Worm (Caenorhabditis elegans) whole organism, L2 larva: ENCODE measurements around the gene Y73C8B.3.

Source experiments
- F13H6.1 ChIP-seq: sonication (generic microtip); optimal IDR thresholded peaks from 2 replicates; lab custom pipeline; 2016; ENCODE audit warnings: missing genetic modification characterization, missing compliant biosample characterization
- R02D3.7 ChIP-seq: fragments of 150-350 bp; optimal IDR thresholded peaks from 2 replicates; lab custom pipeline; 2014; ENCODE audit warnings: missing biosample characterization, missing genetic modification characterization
- Y55F3AM.14 ChIP-seq: fragments of 200-800 bp; sonication (Bioruptor generic); optimal IDR thresholded peaks from 2 replicates; lab custom pipeline; 2018; ENCODE audit warnings: mild to moderate bottlenecking, missing genetic modification characterization, missing compliant biosample characterization
- blmp-1 ChIP-seq: sonication (generic microtip); optimal IDR thresholded peaks from 2 replicates; lab custom pipeline; 2017; ENCODE audit warnings: missing genetic modification characterization, mild to moderate bottlenecking, missing compliant biosample characterization, antibody characterized with exemption, moderate library complexity; ENCODE audit not compliant: insufficient read depth
- ceh-16 ChIP-seq: fragments of 150-350 bp; optimal IDR thresholded peaks from 2 replicates; lab custom pipeline; 2014; ENCODE audit warnings: missing biosample characterization, missing genetic modification characterization
- ceh-82 ChIP-seq: fragments of 150-350 bp; optimal IDR thresholded peaks from 2 replicates; lab custom pipeline; 2014; ENCODE audit warnings: missing biosample characterization, missing genetic modification characterization
- elt-1 ChIP-seq: fragments of 150-350 bp; optimal IDR thresholded peaks from 2 replicates; lab custom pipeline; 2014; ENCODE audit warnings: missing biosample characterization, missing genetic modification characterization
- elt-3 ChIP-seq: sonication (generic microtip); optimal IDR thresholded peaks from 2 replicates; lab custom pipeline; 2017; ENCODE audit warnings: missing biosample characterization, missing genetic modification characterization
- lin-13 ChIP-seq: fragments of 150-350 bp; optimal IDR thresholded peaks from 2 replicates; lab custom pipeline; 2014; ENCODE audit warnings: missing biosample characterization, missing genetic modification reagents, missing genetic modification characterization
- mab-5 ChIP-seq: fragments of 150-350 bp; optimal IDR thresholded peaks from 2 replicates; lab custom pipeline; 2014; ENCODE audit warnings: missing biosample characterization, missing genetic modification characterization
- mdl-1 ChIP-seq, 2 experiments: fragments of 150-350 bp in 1 of 2; sonication (generic microtip) in 1 of 2; optimal IDR thresholded peaks; 2 replicates each; lab custom pipeline; 2017; ENCODE audit warnings: missing biosample characterization in 2 of 2, missing genetic modification characterization in 2 of 2
- nhr-12 ChIP-seq: fragments of 150-350 bp; optimal IDR thresholded peaks from 2 replicates; lab custom pipeline; 2014; ENCODE audit warnings: missing biosample characterization, missing genetic modification characterization
- nhr-23 ChIP-seq: fragments of 150-350 bp; optimal IDR thresholded peaks from 2 replicates; lab custom pipeline; 2014; ENCODE audit warnings: missing biosample characterization, missing genetic modification reagents, missing genetic modification characterization
- nhr-25 ChIP-seq: fragments of 150-350 bp; sonication (generic microtip); optimal IDR thresholded peaks from 3 replicates; lab custom pipeline; 2014; ENCODE audit warnings: missing biosample characterization, missing genetic modification characterization
- nhr-6 ChIP-seq: fragments of 150-350 bp; optimal IDR thresholded peaks from 2 replicates; lab custom pipeline; 2014; ENCODE audit warnings: missing biosample characterization, missing genetic modification characterization
- nhr-77 ChIP-seq: fragments of 150-350 bp; optimal IDR thresholded peaks from 2 replicates; lab custom pipeline; 2014; ENCODE audit warnings: missing biosample characterization, missing genetic modification characterization
- sem-4 ChIP-seq: fragments of 150-350 bp; optimal IDR thresholded peaks from 2 replicates; lab custom pipeline; 2014; ENCODE audit warnings: missing biosample characterization, missing genetic modification reagents, missing genetic modification characterization
- skn-1 ChIP-seq: sonication (generic microtip); optimal IDR thresholded peaks from 2 replicates; lab custom pipeline; 2017; ENCODE audit warnings: missing biosample characterization, missing genetic modification characterization
- sma-9 ChIP-seq, 2 experiments: fragments of 150-350 bp in 1 of 2; sonication (generic microtip) in 1 of 2; optimal IDR thresholded peaks; 2 replicates each; lab custom pipeline; 2014 to 2016; ENCODE audit warnings: missing genetic modification characterization in 2 of 2, mild to moderate bottlenecking in 1 of 2, missing biosample characterization in 1 of 2, missing compliant biosample characterization in 1 of 2, missing genetic modification reagents in 1 of 2, moderate library complexity in 1 of 2
- snpc-4 ChIP-seq: fragments of 150-350 bp; optimal IDR thresholded peaks from 2 replicates; lab custom pipeline; 2014; ENCODE audit warnings: missing biosample characterization, missing genetic modification characterization
- unc-62 ChIP-seq: fragments of 150-350 bp; optimal IDR thresholded peaks from 2 replicates; lab custom pipeline; 2014; ENCODE audit warnings: missing biosample characterization, missing genetic modification reagents, missing genetic modification characterization
- zag-1 ChIP-seq: fragments of 150-350 bp; optimal IDR thresholded peaks from 2 replicates; lab custom pipeline; 2014; ENCODE audit warnings: missing biosample characterization, missing genetic modification characterization
- ztf-11 ChIP-seq: sonication (generic microtip); optimal IDR thresholded peaks from 2 replicates; lab custom pipeline; 2017; ENCODE audit warnings: missing biosample characterization, missing genetic modification characterization
- ztf-4 ChIP-seq: fragments of 150-350 bp; optimal IDR thresholded peaks from 2 replicates; lab custom pipeline; 2014; ENCODE audit warnings: missing biosample characterization, missing genetic modification characterization

The Y73C8B.3 gene

ce11 chrV:3146932-3147331 is 46.1 kb downstream of the Y73C8B.3 start, which contains the start of gene srab-11:
srab-11 (minus strand) TSS chrV:3147032.
- TF ChIP-seq F13H6.1 (tag; lab: Kevin White, UChicago) (no peak), Y55F3AM.14 (no peak), snpc-4 (tag; lab: Kevin White, UChicago) (no peak), nhr-25 (tag; lab: Kevin White, UChicago) (no peak), nhr-77 (no peak), mdl-1 (tag; optimal IDR thresholded peaks at IDR 0.05; lab: Kevin White, UChicago) (no peak), unc-62 (GFP tag; lab: Kevin White, UChicago) (no peak), sma-9 (GFP tag; optimal IDR thresholded peaks at IDR 0.05; lab: Kevin White, UChicago) (no peak), sma-9 (tag; optimal IDR thresholded peaks at IDR 0.05; lab: Kevin White, UChicago) (no peak), elt-1 (tag; lab: Kevin White, UChicago) (no peak), blmp-1 (tag; lab: Kevin White, UChicago) (no peak), skn-1 (tag; lab: Kevin White, UChicago) (no peak), nhr-6 (no peak), lin-13 (GFP tag; lab: Kevin White, UChicago) (no peak), R02D3.7 (tag; lab: Kevin White, UChicago) (no peak), mab-5 (tag; lab: Kevin White, UChicago) (no peak)

- no peak for TF ChIP-seq ceh-16 (tag; lab: Kevin White, UChicago)
- TF ChIP-seq nhr-25 (tag; lab: Kevin White, UChicago): no peak
- no peak for TF ChIP-seq nhr-23 (tag; lab: Kevin White, UChicago)
- no peak for TF ChIP-seq nhr-12
- TF ChIP-seq lin-13 (GFP tag; lab: Kevin White, UChicago): no peak
- TF ChIP-seq Y55F3AM.14: no peak
- TF ChIP-seq nhr-6: no peak
- no peak for TF ChIP-seq mab-5 (tag; lab: Kevin White, UChicago)
- TF ChIP-seq sma-9 (GFP tag; optimal IDR thresholded peaks at IDR 0.05; lab: Kevin White, UChicago): no peak
- no peak for TF ChIP-seq sma-9 (tag; optimal IDR thresholded peaks at IDR 0.05; lab: Kevin White, UChicago)
- TF ChIP-seq ztf-4 (tag; lab: Kevin White, UChicago): no peak
- no peak for TF ChIP-seq elt-3 (tag; lab: Kevin White, UChicago)
- TF ChIP-seq ceh-82 (tag; lab: Kevin White, UChicago): no peak
- TF ChIP-seq ztf-11 (tag; lab: Kevin White, UChicago): no peak
- TF ChIP-seq zag-1 (tag; lab: Kevin White, UChicago): no peak
- TF ChIP-seq sem-4 (tag; lab: Kevin White, UChicago): no peak
- no peak for TF ChIP-seq F13H6.1 (tag; lab: Kevin White, UChicago)
Observed at ce11 chrV:3145241-3145640, 47.8 kb downstream of the Y73C8B.3 start.

ce11 chrV:3144494-3144893 is 48.5 kb downstream of the Y73C8B.3 start, which contains the start of gene srab-10:
srab-10 (minus strand) TSS chrV:3144594.
- no peak for TF ChIP-seq skn-1 (tag; lab: Kevin White, UChicago)
